Fruit fly (Drosophila melanogaster): ENCODE results near the gene 2mit.
A peak's percentile ranks its signal among the peaks of the same experiment; 100 is the strongest.

The 2mit gene

dm6 chr3R:13078263-13078662 is 77.2 kb downstream of the 2mit start (continued):
- TF ChIP-seq dmrt11E (tag; optimal IDR thresholded peaks at IDR 0.05) = peak; percentile 32
- TF ChIP-seq CG33557 (GFP tag; optimal IDR thresholded peaks at IDR 0.05) = peak; percentile 3
- TF ChIP-seq Hmr (GFP tag; optimal IDR thresholded peaks at IDR 0.05) = peak; percentile 48
- no peak for TF ChIP-seq CG7928 (GFP tag; optimal IDR thresholded peaks at IDR 0.05)
- peak in 1 of 2 experiments; percentile 62 for TF ChIP-seq Pdp1 (GFP tag; optimal IDR thresholded peaks at IDR 0.05)
- peak; percentile 32; the same call in 1 of the 2 replicates for TF ChIP-seq CG11085 (GFP tag; IDR thresholded peaks at IDR 0.05)
- peak; percentile 8 for TF ChIP-seq Chrac-16 (GFP tag; optimal IDR thresholded peaks at IDR 0.05)
- no peak for TF ChIP-seq CG3281 (GFP tag; optimal IDR thresholded peaks at IDR 0.05)
- peak; percentile 12 for TF ChIP-seq CG12391 (tag; optimal IDR thresholded peaks at IDR 0.05)
- peak; percentile 56 for TF ChIP-seq CG33213 (GFP tag; optimal IDR thresholded peaks at IDR 0.05)
- TF ChIP-seq chif (GFP tag; optimal IDR thresholded peaks at IDR 0.05) = peak in 1 of 2 experiments; percentile 45
- TF ChIP-seq al (GFP tag; IDR thresholded peaks at IDR 0.05) = no peak
- TF ChIP-seq knrl (GFP tag; IDR thresholded peaks at IDR 0.05; ENCODE audit: partially characterized antibody) = peak; percentile 62; the same call in 1 of the 3 replicates
- peak; percentile 23 for TF ChIP-seq B-H2 (GFP tag; optimal IDR thresholded peaks at IDR 0.05)
- peak; percentile 9; the same call in 1 of the 2 replicates for TF ChIP-seq NFAT (GFP tag; IDR thresholded peaks at IDR 0.05)
- TF ChIP-seq CG14965 (GFP tag; optimal IDR thresholded peaks at IDR 0.05; ENCODE audit: borderline replicate concordance) = no peak
- TF ChIP-seq CG9932 (GFP tag; IDR thresholded peaks at IDR 0.05) = peak; percentile 63
- peak; percentile 64 for TF ChIP-seq Xbp1 (GFP tag; optimal IDR thresholded peaks at IDR 0.05)
- no peak for TF ChIP-seq Spps (tag; optimal IDR thresholded peaks at IDR 0.05)
- peak; percentile 19 for TF ChIP-seq Nf-YC (tag; optimal IDR thresholded peaks at IDR 0.05)
- peak; percentile 56 for TF ChIP-seq CG1603 (tag; optimal IDR thresholded peaks at IDR 0.05)
- peak; percentile 7 for TF ChIP-seq CG2116 (GFP tag; optimal IDR thresholded peaks at IDR 0.05)
- no peak for TF ChIP-seq CG30431 (GFP tag; optimal IDR thresholded peaks at IDR 0.05)
- TF ChIP-seq CTCF (GFP tag; optimal IDR thresholded peaks at IDR 0.05) = peak; percentile 96
- TF ChIP-seq CG32772 (GFP tag; IDR thresholded peaks at IDR 0.05) = no peak; the same call in 1 of the 2 replicates
- peak; percentile 26 for TF ChIP-seq CG13624 (GFP tag; optimal IDR thresholded peaks at IDR 0.05)
- TF ChIP-seq CoRest (tag; optimal IDR thresholded peaks at IDR 0.05) = peak; percentile 70
- no peak for TF ChIP-seq en (GFP tag; optimal IDR thresholded peaks at IDR 0.05)
- TF ChIP-seq CG11456 (GFP tag; IDR thresholded peaks at IDR 0.05) = peak; percentile 43; the same call in 2 of the 3 replicates
- peak; percentile 80 for TF ChIP-seq amos (GFP tag; IDR thresholded peaks at IDR 0.05; ENCODE audit: partially characterized antibody)
- no peak for TF ChIP-seq Ssrp (tag; optimal IDR thresholded peaks at IDR 0.05)
- TF ChIP-seq sob (GFP tag; IDR thresholded peaks at IDR 0.05) = peak; percentile 39; the same call in 1 of the 2 replicates
- TF ChIP-seq croc (GFP tag; conservative IDR thresholded peaks at IDR 0.05) = no peak
- peak; percentile 46 for TF ChIP-seq CG11504 (tag; optimal IDR thresholded peaks at IDR 0.05)
- TF ChIP-seq chn (GFP tag; optimal IDR thresholded peaks at IDR 0.05) = peak; percentile 14
- peak; percentile 5 for TF ChIP-seq bab2 (GFP tag; optimal IDR thresholded peaks at IDR 0.05)
- TF ChIP-seq CG15696 (tag; optimal IDR thresholded peaks at IDR 0.05) = peak; percentile 44
- no peak for TF ChIP-seq crc (GFP tag; optimal IDR thresholded peaks at IDR 0.05)
- TF ChIP-seq Sox102F (GFP tag; optimal IDR thresholded peaks at IDR 0.05) = peak; percentile 30
- peak; percentile 14 for TF ChIP-seq CG17359 (tag; optimal IDR thresholded peaks at IDR 0.05)
- TF ChIP-seq sens (GFP tag) = peak; percentile 85
- peak; percentile 46 for TF ChIP-seq CG13424 (tag; optimal IDR thresholded peaks at IDR 0.05)
- TF ChIP-seq az2 (GFP tag; optimal IDR thresholded peaks at IDR 0.05) = peak; percentile 38
- TF ChIP-seq Ets97D (GFP tag; optimal IDR thresholded peaks at IDR 0.05) = peak; percentile 36
- peak; percentile 4 for TF ChIP-seq CG10209 (GFP tag; optimal IDR thresholded peaks at IDR 0.05)
- no peak for TF ChIP-seq fru (optimal IDR thresholded peaks at IDR 0.05)
- peak; percentile 22 for TF ChIP-seq phol (tag; optimal IDR thresholded peaks at IDR 0.05)
- TF ChIP-seq Myb (GFP tag; optimal IDR thresholded peaks at IDR 0.05) = peak; percentile 90
- peak; percentile 31 for TF ChIP-seq mam (GFP tag; optimal IDR thresholded peaks at IDR 0.05)
- TF ChIP-seq fu2 (GFP tag; optimal IDR thresholded peaks at IDR 0.05) = no peak
- peak; percentile 76 for TF ChIP-seq Dp (GFP tag; optimal IDR thresholded peaks at IDR 0.05)

Measured in whole organism, embryonic.